Worm (Caenorhabditis elegans): Measurements from ENCODE around the gene cyp-29A2.

Gene cyp-29A2

ce11 chrV:11231177-11231576 is 13.8 kb downstream of the cyp-29A2 start:
- TF ChIP-seq mep-1 (tag; optimal IDR thresholded peaks at IDR 0.05) (no peak), ceh-83 (GFP tag; optimal IDR thresholded peaks at IDR 0.05) (no peak), sem-2 (GFP tag; optimal IDR thresholded peaks at IDR 0.05) (no peak), ceh-39 (tag; optimal IDR thresholded peaks at IDR 0.05) (no peak), nhr-28 (tag; optimal IDR thresholded peaks at IDR 0.05) (no peak), pha-4 (tag; optimal IDR thresholded peaks at IDR 0.05) (no peak), ceh-43 (GFP tag; optimal IDR thresholded peaks at IDR 0.05) (no peak), nhr-2 (tag; optimal IDR thresholded peaks at IDR 0.05) (no peak), bed-3 (GFP tag; optimal IDR thresholded peaks at IDR 0.05) (no peak), elt-1 (tag; optimal IDR thresholded peaks at IDR 0.05; ENCODE audit: borderline replicate concordance, insufficient read depth) (no peak), nhr-12 (tag; optimal IDR thresholded peaks at IDR 0.05) (no peak), flh-1 (GFP tag; optimal IDR thresholded peaks at IDR 0.05) (no peak), mab-5 (tag; optimal IDR thresholded peaks at IDR 0.05) (no peak), nhr-76 (tag; optimal IDR thresholded peaks at IDR 0.05) (no peak), hlh-1 (tag; optimal IDR thresholded peaks at IDR 0.05) (no peak), elt-3 (tag; optimal IDR thresholded peaks at IDR 0.05) (no peak), lsy-2 (tag; optimal IDR thresholded peaks at IDR 0.05) (no peak), M03D4.4 (tag; optimal IDR thresholded peaks at IDR 0.05) (no peak), lin-32 (GFP tag; optimal IDR thresholded peaks at IDR 0.05) (no peak)

- TF ChIP-seq nhr-12 (tag; optimal IDR thresholded peaks at IDR 0.05) (no peak), nhr-237 (tag; optimal IDR thresholded peaks at IDR 0.05) (no peak), zip-8 (tag; optimal IDR thresholded peaks at IDR 0.05) (no peak), unc-120 (tag; optimal IDR thresholded peaks at IDR 0.05; ENCODE audit: poor library complexity, severe bottlenecking) (no peak), lin-13 (tag; optimal IDR thresholded peaks at IDR 0.05) (no peak), snpc-4 (tag; optimal IDR thresholded peaks at IDR 0.05) (no peak), sptf-1 (tag; optimal IDR thresholded peaks at IDR 0.05) (no peak), unc-62 (GFP tag; optimal IDR thresholded peaks at IDR 0.05) (no peak), cnd-1 (tag; optimal IDR thresholded peaks at IDR 0.05) (no peak), nhr-28 (tag; optimal IDR thresholded peaks at IDR 0.05) (no peak), hlh-1 (tag; optimal IDR thresholded peaks at IDR 0.05) (no peak), nhr-76 (tag; optimal IDR thresholded peaks at IDR 0.05) (no peak), elt-1 (tag; optimal IDR thresholded peaks at IDR 0.05; ENCODE audit: borderline replicate concordance, insufficient read depth) (no peak), drap-1 (GFP tag; optimal IDR thresholded peaks at IDR 0.05) (no peak), mls-2 (tag; optimal IDR thresholded peaks at IDR 0.05) (no peak), ztf-11 (tag; optimal IDR thresholded peaks at IDR 0.05) (no peak), flh-1 (GFP tag; optimal IDR thresholded peaks at IDR 0.05) (no peak), ces-1 (GFP tag; optimal IDR thresholded peaks at IDR 0.05) (no peak)
Measured at ce11 chrV:11234350-11234749, 17.0 kb downstream of the cyp-29A2 start, which contains the start of gene T19B10.5. T19B10.5 (plus strand) TSS chrV:11234650.

ce11 chrV:11235876-11236275 is 18.5 kb downstream of the cyp-29A2 start:
- TF ChIP-seq elt-1 (tag; optimal IDR thresholded peaks at IDR 0.05; ENCODE audit: borderline replicate concordance, insufficient read depth), result no peak
- TF ChIP-seq lin-13 (tag; optimal IDR thresholded peaks at IDR 0.05), result no peak
- no peak for TF ChIP-seq ceh-43 (GFP tag; optimal IDR thresholded peaks at IDR 0.05)
- no peak for TF ChIP-seq cnd-1 (tag; optimal IDR thresholded peaks at IDR 0.05)
- no peak for TF ChIP-seq mab-5 (tag; optimal IDR thresholded peaks at IDR 0.05)
- TF ChIP-seq ham-2 (GFP tag; optimal IDR thresholded peaks at IDR 0.05), result no peak
- TF ChIP-seq ces-1 (GFP tag; optimal IDR thresholded peaks at IDR 0.05), result no peak
- no peak for TF ChIP-seq nhr-12 (tag; optimal IDR thresholded peaks at IDR 0.05)
- TF ChIP-seq nhr-76 (tag; optimal IDR thresholded peaks at IDR 0.05), result no peak
- TF ChIP-seq drap-1 (GFP tag; optimal IDR thresholded peaks at IDR 0.05), result no peak
- no peak for TF ChIP-seq unc-62 (GFP tag; optimal IDR thresholded peaks at IDR 0.05)
- TF ChIP-seq pha-4 (tag; optimal IDR thresholded peaks at IDR 0.05), result no peak
- TF ChIP-seq ceh-39 (tag; optimal IDR thresholded peaks at IDR 0.05), result no peak
- TF ChIP-seq sem-2 (GFP tag; optimal IDR thresholded peaks at IDR 0.05), result no peak
- TF ChIP-seq sptf-1 (tag; optimal IDR thresholded peaks at IDR 0.05), result no peak

- TF ChIP-seq nhr-2 (tag; optimal IDR thresholded peaks at IDR 0.05), result no peak
- TF ChIP-seq ces-1 (GFP tag; optimal IDR thresholded peaks at IDR 0.05), result peak; percentile 36
- no peak for TF ChIP-seq flh-1 (GFP tag; optimal IDR thresholded peaks at IDR 0.05)
- no peak for TF ChIP-seq lin-13 (tag; optimal IDR thresholded peaks at IDR 0.05)
- TF ChIP-seq M03D4.4 (tag; optimal IDR thresholded peaks at IDR 0.05), result peak; percentile 78
- peak; percentile 76 for TF ChIP-seq cnd-1 (tag; optimal IDR thresholded peaks at IDR 0.05)
- peak; percentile 59 for TF ChIP-seq ceh-83 (GFP tag; optimal IDR thresholded peaks at IDR 0.05)
- TF ChIP-seq ham-2 (GFP tag; optimal IDR thresholded peaks at IDR 0.05), result peak; percentile 14
- TF ChIP-seq lin-32 (GFP tag; optimal IDR thresholded peaks at IDR 0.05), result no peak
- TF ChIP-seq mls-2 (tag; optimal IDR thresholded peaks at IDR 0.05), result peak; percentile 87
- TF ChIP-seq nhr-28 (tag; optimal IDR thresholded peaks at IDR 0.05), result peak; percentile 8
- TF ChIP-seq nhr-12 (tag; optimal IDR thresholded peaks at IDR 0.05), result peak; percentile 56
- TF ChIP-seq blmp-1 (tag; optimal IDR thresholded peaks at IDR 0.05), result peak; percentile 64
- peak; percentile 65 for TF ChIP-seq sem-2 (GFP tag; optimal IDR thresholded peaks at IDR 0.05)
- peak; percentile 89 for TF ChIP-seq sptf-1 (tag; optimal IDR thresholded peaks at IDR 0.05)
- TF ChIP-seq unc-120 (tag; optimal IDR thresholded peaks at IDR 0.05; ENCODE audit: poor library complexity, severe bottlenecking), result peak; percentile 54
- no peak for TF ChIP-seq elt-3 (tag; optimal IDR thresholded peaks at IDR 0.05)
- TF ChIP-seq bed-3 (GFP tag; optimal IDR thresholded peaks at IDR 0.05), result peak; percentile 44
- TF ChIP-seq drap-1 (GFP tag; optimal IDR thresholded peaks at IDR 0.05), result peak; percentile 69
- TF ChIP-seq lsy-2 (tag; optimal IDR thresholded peaks at IDR 0.05), result peak; percentile 56
- peak; percentile 82 for TF ChIP-seq ceh-43 (GFP tag; optimal IDR thresholded peaks at IDR 0.05)
- TF ChIP-seq tbx-8 (GFP tag; optimal IDR thresholded peaks at IDR 0.05), result no peak
- TF ChIP-seq mab-5 (tag; optimal IDR thresholded peaks at IDR 0.05), result no peak
- peak; percentile 70 for TF ChIP-seq nhr-76 (tag; optimal IDR thresholded peaks at IDR 0.05)
- peak; percentile 48 for TF ChIP-seq hlh-1 (tag; optimal IDR thresholded peaks at IDR 0.05)
- TF ChIP-seq mep-1 (tag; optimal IDR thresholded peaks at IDR 0.05), result peak; percentile 75
- peak; percentile 2 for TF ChIP-seq elt-1 (tag; optimal IDR thresholded peaks at IDR 0.05; ENCODE audit: borderline replicate concordance, insufficient read depth)
- TF ChIP-seq unc-62 (GFP tag; optimal IDR thresholded peaks at IDR 0.05), result no peak
- TF ChIP-seq nhr-237 (tag; optimal IDR thresholded peaks at IDR 0.05), result peak; percentile 61
- peak; percentile 89 for TF ChIP-seq ztf-11 (tag; optimal IDR thresholded peaks at IDR 0.05)
- no peak for TF ChIP-seq zip-8 (tag; optimal IDR thresholded peaks at IDR 0.05)
Measured at ce11 chrV:11239187-11239725, 21.9 kb downstream of the cyp-29A2 start, which contains the start of the genes dvc-1 and ima-1. dvc-1 (minus strand) TSS chrV:11239331. ima-1 (plus strand) TSS chrV:11239675.

All from whole organism, mixed stage, embryonic.